Fruit fly (Drosophila melanogaster) whole organism, wandering third instar larva: Measurements from ENCODE around the gene vrs.

ENCODE experiments used
- Abd-B ChIP-seq: fragments of >200 bp; optimal IDR thresholded peaks from 2 replicates; lab custom pipeline; 2017; ENCODE audit warnings: missing biosample characterization, missing genetic modification characterization
- CG32264 ChIP-seq: fragments of 200-800 bp; sonication (Bioruptor generic); optimal IDR thresholded peaks from 2 replicates; lab custom pipeline; 2016; ENCODE audit warnings: missing biosample characterization, missing genetic modification characterization
- CG9705 ChIP-seq: fragments of 200-800 bp; sonication (Bioruptor generic); optimal IDR thresholded peaks from 2 replicates; lab custom pipeline; 2018; ENCODE audit warnings: missing biosample characterization, mild to moderate bottlenecking, missing genetic modification characterization
- CrebA ChIP-seq: fragments of 200-800 bp; sonication (Bioruptor generic); optimal IDR thresholded peaks from 2 replicates; lab custom pipeline; 2016; ENCODE audit warnings: missing biosample characterization, mild to moderate bottlenecking, missing genetic modification characterization, borderline replicate concordance
- GATAd ChIP-seq: sonication (Bioruptor generic); optimal IDR thresholded peaks from 2 replicates; lab custom pipeline; 2016; ENCODE audit warnings: missing biosample characterization, missing genetic modification characterization
- HLH106 ChIP-seq: fragments of 200-800 bp; optimal IDR thresholded peaks from 3 replicates; lab custom pipeline; 2019; ENCODE audit warnings: missing biosample characterization, mild to moderate bottlenecking, missing genetic modification characterization, moderate library complexity
- Hnf4 ChIP-seq: fragments of 200-800 bp; sonication (Bioruptor generic); optimal IDR thresholded peaks from 2 replicates; lab custom pipeline; 2016; ENCODE audit warnings: missing biosample characterization, mild to moderate bottlenecking, missing genetic modification characterization
- Hr78 ChIP-seq: fragments of >200 bp; optimal IDR thresholded peaks from 2 replicates; lab custom pipeline; 2017; ENCODE audit warnings: missing biosample characterization, missing genetic modification characterization
- Hr83 ChIP-seq: fragments of 200-300 bp; sonication (Bioruptor generic); optimal IDR thresholded peaks from 2 replicates; lab custom pipeline; 2016; ENCODE audit warnings: missing biosample characterization, mild to moderate bottlenecking, missing genetic modification characterization, moderate library complexity; ENCODE audit not compliant: poor library complexity, severe bottlenecking
- Jra ChIP-seq: sonication (Bioruptor generic); optimal IDR thresholded peaks from 2 replicates; lab custom pipeline; 2016; ENCODE audit warnings: missing biosample characterization, missing genetic modification characterization
- Mio ChIP-seq: sonication (Bioruptor generic); optimal IDR thresholded peaks from 2 replicates; lab custom pipeline; 2016; ENCODE audit warnings: missing biosample characterization, missing genetic modification characterization
- Myc ChIP-seq: fragments of >200 bp; optimal IDR thresholded peaks from 2 replicates; lab custom pipeline; 2017
- N ChIP-seq: fragments of >200 bp; optimal IDR thresholded peaks from 2 replicates; lab custom pipeline; 2018; ENCODE audit warnings: missing biosample characterization, missing external identifiers, missing genetic modification characterization
- OdsH ChIP-seq: fragments of 200-800 bp; sonication (Bioruptor generic); optimal IDR thresholded peaks from 2 replicates; lab custom pipeline; 2016; ENCODE audit warnings: missing biosample characterization, mild to moderate bottlenecking, missing genetic modification characterization
- Rel ChIP-seq, 2 experiments: fragments of 200-800 bp; sonication (Bioruptor generic) in 1 of 2; optimal IDR thresholded peaks; 2 replicates in 1 of 2; 3 replicates in 1 of 2; lab custom pipeline; 2016 to 2019; ENCODE audit warnings: mild to moderate bottlenecking in 2 of 2, missing biosample characterization in 2 of 2, missing genetic modification characterization in 2 of 2, moderate library complexity in 1 of 2
- Sp1 ChIP-seq: fragments of 200-800 bp; sonication (Bioruptor generic); optimal IDR thresholded peaks from 3 replicates; lab custom pipeline; 2019; ENCODE audit warnings: missing biosample characterization, mild to moderate bottlenecking, missing genetic modification characterization, moderate library complexity
- Vsx2 ChIP-seq: fragments of 200-300, 225-300 bp; sonication (Bioruptor generic); optimal IDR thresholded peaks from 2 replicates; lab custom pipeline; 2018; ENCODE audit warnings: missing biosample characterization, missing genetic modification characterization; ENCODE audit not compliant: partially characterized antibody
- dl ChIP-seq, 2 experiments: fragments of 175-275, 200-275 bp in 1 of 2; fragments of 200-275 bp in 1 of 2; sonication (Bioruptor generic); optimal IDR thresholded peaks; lab custom pipeline; 2018; ENCODE audit warnings: mild to moderate bottlenecking in 2 of 2, missing biosample characterization in 2 of 2, missing genetic modification characterization in 2 of 2, moderate library complexity in 2 of 2; ENCODE audit not compliant: partially characterized antibody in 2 of 2, insufficient read depth in 1 of 2
- dmrt93B ChIP-seq: fragments of 200-800 bp; sonication (Bioruptor generic); optimal IDR thresholded peaks from 2 replicates; lab custom pipeline; 2018; ENCODE audit warnings: missing biosample characterization, mild to moderate bottlenecking, missing genetic modification characterization
- dsf ChIP-seq: sonication (Bioruptor generic); optimal IDR thresholded peaks from 2 replicates; lab custom pipeline; 2016; ENCODE audit warnings: missing biosample characterization, missing genetic modification characterization, borderline replicate concordance
- ey ChIP-seq: fragments of 200-800 bp; sonication (Bioruptor generic); optimal IDR thresholded peaks from 2 replicates; lab custom pipeline; 2016; ENCODE audit warnings: missing biosample characterization, missing genetic modification characterization
- foxo ChIP-seq, 2 experiments: fragments of 200-800 bp; sonication (Bioruptor generic); optimal IDR thresholded peaks; 2 replicates in 1 of 2; 3 replicates in 1 of 2; lab custom pipeline; 2016 to 2017; ENCODE audit warnings: missing biosample characterization in 2 of 2, missing genetic modification characterization in 2 of 2
- fru ChIP-seq: fragments of 200-800 bp; sonication (Bioruptor generic); optimal IDR thresholded peaks from 3 replicates; lab custom pipeline; 2016; ENCODE audit warnings: missing biosample characterization, mild to moderate bottlenecking, missing genetic modification characterization
- h ChIP-seq: fragments of 200-800 bp; sonication (Bioruptor generic); optimal IDR thresholded peaks from 3 replicates; lab custom pipeline; 2016; ENCODE audit warnings: missing biosample characterization, mild to moderate bottlenecking, missing genetic modification characterization
- jim ChIP-seq: fragments of 175-275, 200-325 bp; sonication (Bioruptor generic); optimal IDR thresholded peaks from 2 replicates; lab custom pipeline; 2016; ENCODE audit warnings: missing biosample characterization, mild to moderate bottlenecking, missing genetic modification characterization
- lola ChIP-seq: fragments of >200 bp; optimal IDR thresholded peaks from 2 replicates; lab custom pipeline; 2017; ENCODE audit warnings: missing biosample characterization, missing genetic modification characterization
- pan ChIP-seq: fragments of >200 bp; optimal IDR thresholded peaks from 2 replicates; lab custom pipeline; 2017
- psq ChIP-seq: fragments of 200-800 bp; sonication (Bioruptor generic); optimal IDR thresholded peaks from 3 replicates; lab custom pipeline; 2017; ENCODE audit warnings: missing biosample characterization, mild to moderate bottlenecking, missing genetic modification characterization, moderate library complexity
- rgr ChIP-seq: fragments of 200-800 bp; sonication (Bioruptor generic); optimal IDR thresholded peaks from 3 replicates; lab custom pipeline; 2016; ENCODE audit warnings: missing biosample characterization, mild to moderate bottlenecking, missing genetic modification characterization
- sage ChIP-seq: fragments of 200-800 bp; sonication (Bioruptor generic); optimal IDR thresholded peaks from 2 replicates; lab custom pipeline; 2016; ENCODE audit warnings: missing biosample characterization, mild to moderate bottlenecking, missing genetic modification characterization
- sv ChIP-seq: fragments of 200-800 bp; sonication (Bioruptor generic); optimal IDR thresholded peaks from 3 replicates; lab custom pipeline; 2016; ENCODE audit warnings: missing biosample characterization, missing genetic modification characterization
- tai ChIP-seq: sonication (Bioruptor generic); optimal IDR thresholded peaks from 2 replicates; lab custom pipeline; 2016; ENCODE audit warnings: missing biosample characterization, missing genetic modification characterization
- usp ChIP-seq: fragments of >200 bp; optimal IDR thresholded peaks from 2 replicates; lab custom pipeline; 2017; ENCODE audit warnings: missing biosample characterization, missing genetic modification characterization
- woc ChIP-seq: sonication (Bioruptor generic); optimal IDR thresholded peaks from 2 replicates; lab custom pipeline; 2016; ENCODE audit warnings: missing biosample characterization, mild to moderate bottlenecking, missing genetic modification characterization

Gene vrs

DNA sequence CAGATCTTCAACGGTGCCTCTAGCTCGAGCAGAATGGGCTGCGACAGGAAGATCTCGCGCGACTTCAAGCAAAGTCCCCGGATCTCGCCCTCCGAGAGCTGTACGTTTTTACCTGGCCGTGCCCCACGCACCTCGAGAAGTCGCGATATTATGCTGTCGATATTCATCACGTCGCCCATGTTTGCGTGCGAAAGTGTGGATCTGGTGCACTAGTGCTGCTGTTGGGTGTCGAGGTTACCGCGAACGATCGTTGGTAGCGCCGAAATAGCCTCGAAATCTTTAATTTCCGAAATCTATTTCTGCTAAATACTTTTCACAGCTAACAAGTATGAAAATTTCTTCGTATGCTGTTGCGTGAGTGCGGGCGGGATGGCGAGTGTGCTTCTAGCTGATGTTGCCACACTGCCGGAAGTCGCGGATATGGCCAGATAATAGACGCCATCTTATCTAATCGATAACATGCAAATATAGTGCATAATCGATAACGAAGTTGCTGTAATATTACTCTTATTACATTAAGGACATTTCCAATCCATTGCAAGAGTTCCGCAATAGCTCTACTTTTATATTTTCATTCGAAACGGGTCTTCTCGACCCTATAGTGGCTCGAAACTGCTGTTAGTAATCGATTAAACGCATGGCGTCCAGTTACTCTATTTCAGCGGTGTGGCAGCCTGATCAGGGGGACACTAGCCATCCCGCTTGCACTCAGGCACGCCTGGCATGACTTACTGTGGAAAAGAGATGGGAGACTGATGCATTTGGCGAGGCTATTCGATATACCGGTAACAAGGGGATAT lies 21.7 kb upstream of the vrs start, which contains the start of gene Pp1-87B (continued):
- TF ChIP-seq psq (GFP tag; lab: Kevin White, UChicago) (peak; percentile 6), woc (GFP tag; lab: Kevin White, UChicago) (no peak)

dm6 chr3R:12426310-12426653 lies 21.2 kb upstream of the vrs start, which contains the start of gene NANS:
Gene NANS (plus strand): TSS chr3R:12426578.
- TF ChIP-seq HLH106 (tag; lab: Kevin White, UChicago) (no peak), pan (lab: Kevin White, UChicago) (no peak), Myc (no peak), OdsH (no peak), dsf (GFP tag; lab: Kevin White, UChicago) (no peak), N (GFP tag; lab: Kevin White, UChicago) (no peak), dmrt93B (GFP tag; lab: Kevin White, UChicago) (no peak), h (GFP tag; lab: Kevin White, UChicago) (no peak), ey (GFP tag; lab: Kevin White, UChicago) (no peak), sage (GFP tag; lab: Kevin White, UChicago) (no peak)

dm6 chr3R:12429120-12429610 lies 18.3 kb upstream of the vrs start, which contains the start of the genes CG5641 and CG5245:
Gene CG5641 (minus strand): TSS chr3R:12429282.
Gene CG5245 (plus strand): TSS chr3R:12429560.
- TF ChIP-seq tai (GFP tag; lab: Kevin White, UChicago) (no peak), Myc (no peak), Rel (GFP tag; optimal IDR thresholded peaks at IDR 0.05; lab: Kevin White, UChicago) (no peak), Rel (tag; optimal IDR thresholded peaks at IDR 0.05; lab: Kevin White, UChicago) (peak; percentile 66), Abd-B (GFP tag; lab: Kevin White, UChicago) (no peak)

DNA sequence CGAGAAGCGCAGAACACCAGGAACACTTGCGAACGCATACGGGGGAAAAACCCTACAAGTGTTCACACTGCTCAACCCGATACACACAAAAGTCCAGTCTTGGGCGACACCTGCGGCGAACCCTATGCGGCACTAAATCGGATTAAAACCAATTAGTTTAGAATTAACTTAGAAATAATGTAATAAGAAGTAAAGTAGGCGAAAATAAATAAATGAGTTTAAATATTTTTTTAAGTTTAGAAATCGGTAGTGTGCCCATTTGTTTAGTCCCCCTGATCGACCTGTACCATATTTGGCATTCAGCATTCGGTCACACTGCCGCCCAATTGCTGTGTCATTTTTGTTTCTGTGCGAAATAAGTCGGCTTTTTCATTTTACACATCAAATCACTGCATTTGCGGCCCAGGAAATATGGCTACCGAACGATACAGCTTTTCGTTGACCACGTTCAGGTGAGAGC lies 16.4 kb upstream of the vrs start, which contains the start of gene Prosalpha2:
Gene Prosalpha2, plus strand, starts transcription at position 292 of the 460 bp plus-strand sequence.
- TF ChIP-seq tai (GFP tag; lab: Kevin White, UChicago) (no peak), lola (GFP tag; lab: Kevin White, UChicago) (no peak), Sp1 (GFP tag; lab: Kevin White, UChicago) (peak; percentile 9), dmrt93B (GFP tag; lab: Kevin White, UChicago) (no peak), GATAd (GFP tag; lab: Kevin White, UChicago) (no peak), foxo (GFP tag; optimal IDR thresholded peaks at IDR 0.05; lab: Kevin White, UChicago) (peak in 1 of 2 experiments; percentile 48), dsf (GFP tag; lab: Kevin White, UChicago) (no peak), ey (GFP tag; lab: Kevin White, UChicago) (peak; percentile 28), Mio (GFP tag; lab: Kevin White, UChicago) (no peak), Abd-B (GFP tag; lab: Kevin White, UChicago) (no peak), Rel (GFP tag; optimal IDR thresholded peaks at IDR 0.05; lab: Kevin White, UChicago) (no peak), Rel (tag; optimal IDR thresholded peaks at IDR 0.05; lab: Kevin White, UChicago) (peak; percentile 99), Hr83 (GFP tag; lab: Kevin White, UChicago) (no peak), CG32264 (GFP tag; lab: Kevin White, UChicago) (no peak), Hr78 (GFP tag; lab: Kevin White, UChicago) (no peak), Jra (GFP tag; lab: Kevin White, UChicago) (no peak), OdsH (no peak), rgr (GFP tag; lab: Kevin White, UChicago) (peak; percentile 29), Myc (peak; percentile 38), sv (GFP tag; lab: Kevin White, UChicago) (no peak), woc (GFP tag; lab: Kevin White, UChicago) (no peak), psq (GFP tag; lab: Kevin White, UChicago) (peak; percentile 12), h (GFP tag; lab: Kevin White, UChicago) (no peak), CrebA (no peak), sage (GFP tag; lab: Kevin White, UChicago) (no peak), usp (GFP tag; lab: Kevin White, UChicago) (no peak), Hnf4 (GFP tag; lab: Kevin White, UChicago) (no peak), HLH106 (tag; lab: Kevin White, UChicago) (peak; percentile 11), dl (GFP tag; optimal IDR thresholded peaks at IDR 0.05; lab: Kevin White, UChicago; ENCODE audit: insufficient read depth in 1 of 2, partially characterized antibody in 2 of 2) (no peak), jim (GFP tag; lab: Kevin White, UChicago) (no peak), Vsx2 (GFP tag; lab: Kevin White, UChicago) (no peak), pan (lab: Kevin White, UChicago) (no peak), CG9705 (GFP tag; lab: Kevin White, UChicago) (no peak), fru (GFP tag; lab: Kevin White, UChicago) (no peak)
